Fruit fly (Drosophila melanogaster) whole organism, wandering third instar larva: ENCODE measurements around the gene TwdlX.

Experiments
- CG32264 ChIP-seq: fragments of 200-800 bp; sonication (Bioruptor generic); optimal IDR thresholded peaks from 2 replicates; lab custom pipeline; 2016; ENCODE audit warnings: missing biosample characterization, missing genetic modification characterization
- CG9705 ChIP-seq: fragments of 200-800 bp; sonication (Bioruptor generic); optimal IDR thresholded peaks from 2 replicates; lab custom pipeline; 2018; ENCODE audit warnings: missing biosample characterization, mild to moderate bottlenecking, missing genetic modification characterization
- CrebA ChIP-seq: fragments of 200-800 bp; sonication (Bioruptor generic); optimal IDR thresholded peaks from 2 replicates; lab custom pipeline; 2016; ENCODE audit warnings: missing biosample characterization, mild to moderate bottlenecking, missing genetic modification characterization, borderline replicate concordance
- Dfd ChIP-seq: fragments of >200 bp; optimal IDR thresholded peaks from 2 replicates; lab custom pipeline; 2017; ENCODE audit warnings: missing biosample characterization, missing genetic modification characterization
- Dif ChIP-seq: fragments of 200-275, 200-300 bp; sonication (Bioruptor generic); optimal IDR thresholded peaks from 2 replicates; lab custom pipeline; 2018; ENCODE audit warnings: missing biosample characterization, missing genetic modification characterization; ENCODE audit not compliant: partially characterized antibody
- GATAd ChIP-seq: sonication (Bioruptor generic); optimal IDR thresholded peaks from 2 replicates; lab custom pipeline; 2016; ENCODE audit warnings: missing biosample characterization, missing genetic modification characterization
- HLH106 ChIP-seq: fragments of 200-800 bp; optimal IDR thresholded peaks from 3 replicates; lab custom pipeline; 2019; ENCODE audit warnings: missing biosample characterization, mild to moderate bottlenecking, missing genetic modification characterization, moderate library complexity
- Hnf4 ChIP-seq: fragments of 200-800 bp; sonication (Bioruptor generic); optimal IDR thresholded peaks from 2 replicates; lab custom pipeline; 2016; ENCODE audit warnings: missing biosample characterization, mild to moderate bottlenecking, missing genetic modification characterization
- Hr78 ChIP-seq: fragments of >200 bp; optimal IDR thresholded peaks from 2 replicates; lab custom pipeline; 2017; ENCODE audit warnings: missing biosample characterization, missing genetic modification characterization
- Hr83 ChIP-seq: fragments of 200-300 bp; sonication (Bioruptor generic); optimal IDR thresholded peaks from 2 replicates; lab custom pipeline; 2016; ENCODE audit warnings: missing biosample characterization, mild to moderate bottlenecking, missing genetic modification characterization, moderate library complexity; ENCODE audit not compliant: poor library complexity, severe bottlenecking
- Jra ChIP-seq: sonication (Bioruptor generic); optimal IDR thresholded peaks from 2 replicates; lab custom pipeline; 2016; ENCODE audit warnings: missing biosample characterization, missing genetic modification characterization
- Myc ChIP-seq: fragments of >200 bp; optimal IDR thresholded peaks from 2 replicates; lab custom pipeline; 2017
- N ChIP-seq: fragments of >200 bp; optimal IDR thresholded peaks from 2 replicates; lab custom pipeline; 2018; ENCODE audit warnings: missing biosample characterization, missing external identifiers, missing genetic modification characterization
- OdsH ChIP-seq: fragments of 200-800 bp; sonication (Bioruptor generic); optimal IDR thresholded peaks from 2 replicates; lab custom pipeline; 2016; ENCODE audit warnings: missing biosample characterization, mild to moderate bottlenecking, missing genetic modification characterization
- Sp1 ChIP-seq: fragments of 200-800 bp; sonication (Bioruptor generic); optimal IDR thresholded peaks from 3 replicates; lab custom pipeline; 2019; ENCODE audit warnings: missing biosample characterization, mild to moderate bottlenecking, missing genetic modification characterization, moderate library complexity
- Vsx2 ChIP-seq: fragments of 200-300, 225-300 bp; sonication (Bioruptor generic); optimal IDR thresholded peaks from 2 replicates; lab custom pipeline; 2018; ENCODE audit warnings: missing biosample characterization, missing genetic modification characterization; ENCODE audit not compliant: partially characterized antibody
- br ChIP-seq: fragments of 200-800 bp; sonication (Bioruptor generic); optimal IDR thresholded peaks from 2 replicates; lab custom pipeline; 2016; ENCODE audit warnings: missing biosample characterization, missing genetic modification characterization
- brk ChIP-seq: fragments of 200-800 bp; sonication (Bioruptor generic); optimal IDR thresholded peaks from 2 replicates; lab custom pipeline; 2016; ENCODE audit warnings: missing biosample characterization, mild to moderate bottlenecking, missing genetic modification characterization
- dl ChIP-seq, 2 experiments: fragments of 175-275, 200-275 bp in 1 of 2; fragments of 200-275 bp in 1 of 2; sonication (Bioruptor generic); optimal IDR thresholded peaks; lab custom pipeline; 2018; ENCODE audit warnings: mild to moderate bottlenecking in 2 of 2, missing biosample characterization in 2 of 2, missing genetic modification characterization in 2 of 2, moderate library complexity in 2 of 2; ENCODE audit not compliant: partially characterized antibody in 2 of 2, insufficient read depth in 1 of 2
- dmrt93B ChIP-seq: fragments of 200-800 bp; sonication (Bioruptor generic); optimal IDR thresholded peaks from 2 replicates; lab custom pipeline; 2018; ENCODE audit warnings: missing biosample characterization, mild to moderate bottlenecking, missing genetic modification characterization
- dsf ChIP-seq: sonication (Bioruptor generic); optimal IDR thresholded peaks from 2 replicates; lab custom pipeline; 2016; ENCODE audit warnings: missing biosample characterization, missing genetic modification characterization, borderline replicate concordance
- ey ChIP-seq: fragments of 200-800 bp; sonication (Bioruptor generic); optimal IDR thresholded peaks from 2 replicates; lab custom pipeline; 2016; ENCODE audit warnings: missing biosample characterization, missing genetic modification characterization
- foxo ChIP-seq, 2 experiments: fragments of 200-800 bp; sonication (Bioruptor generic); optimal IDR thresholded peaks; 2 replicates in 1 of 2; 3 replicates in 1 of 2; lab custom pipeline; 2016 to 2017; ENCODE audit warnings: missing biosample characterization in 2 of 2, missing genetic modification characterization in 2 of 2
- fru ChIP-seq: fragments of 200-800 bp; sonication (Bioruptor generic); optimal IDR thresholded peaks from 3 replicates; lab custom pipeline; 2016; ENCODE audit warnings: missing biosample characterization, mild to moderate bottlenecking, missing genetic modification characterization
- h ChIP-seq: fragments of 200-800 bp; sonication (Bioruptor generic); optimal IDR thresholded peaks from 3 replicates; lab custom pipeline; 2016; ENCODE audit warnings: missing biosample characterization, mild to moderate bottlenecking, missing genetic modification characterization
- jim ChIP-seq: fragments of 175-275, 200-325 bp; sonication (Bioruptor generic); optimal IDR thresholded peaks from 2 replicates; lab custom pipeline; 2016; ENCODE audit warnings: missing biosample characterization, mild to moderate bottlenecking, missing genetic modification characterization
- lola ChIP-seq: fragments of >200 bp; optimal IDR thresholded peaks from 2 replicates; lab custom pipeline; 2017; ENCODE audit warnings: missing biosample characterization, missing genetic modification characterization
- pan ChIP-seq: fragments of >200 bp; optimal IDR thresholded peaks from 2 replicates; lab custom pipeline; 2017
- psq ChIP-seq: fragments of 200-800 bp; sonication (Bioruptor generic); optimal IDR thresholded peaks from 3 replicates; lab custom pipeline; 2017; ENCODE audit warnings: missing biosample characterization, mild to moderate bottlenecking, missing genetic modification characterization, moderate library complexity
- rgr ChIP-seq: fragments of 200-800 bp; sonication (Bioruptor generic); optimal IDR thresholded peaks from 3 replicates; lab custom pipeline; 2016; ENCODE audit warnings: missing biosample characterization, mild to moderate bottlenecking, missing genetic modification characterization
- sage ChIP-seq: fragments of 200-800 bp; sonication (Bioruptor generic); optimal IDR thresholded peaks from 2 replicates; lab custom pipeline; 2016; ENCODE audit warnings: missing biosample characterization, mild to moderate bottlenecking, missing genetic modification characterization
- sv ChIP-seq: fragments of 200-800 bp; sonication (Bioruptor generic); optimal IDR thresholded peaks from 3 replicates; lab custom pipeline; 2016; ENCODE audit warnings: missing biosample characterization, missing genetic modification characterization
- tai ChIP-seq: sonication (Bioruptor generic); optimal IDR thresholded peaks from 2 replicates; lab custom pipeline; 2016; ENCODE audit warnings: missing biosample characterization, missing genetic modification characterization
- usp ChIP-seq: fragments of >200 bp; optimal IDR thresholded peaks from 2 replicates; lab custom pipeline; 2017; ENCODE audit warnings: missing biosample characterization, missing genetic modification characterization
- woc ChIP-seq: sonication (Bioruptor generic); optimal IDR thresholded peaks from 2 replicates; lab custom pipeline; 2016; ENCODE audit warnings: missing biosample characterization, mild to moderate bottlenecking, missing genetic modification characterization

Gene TwdlX

DNA sequence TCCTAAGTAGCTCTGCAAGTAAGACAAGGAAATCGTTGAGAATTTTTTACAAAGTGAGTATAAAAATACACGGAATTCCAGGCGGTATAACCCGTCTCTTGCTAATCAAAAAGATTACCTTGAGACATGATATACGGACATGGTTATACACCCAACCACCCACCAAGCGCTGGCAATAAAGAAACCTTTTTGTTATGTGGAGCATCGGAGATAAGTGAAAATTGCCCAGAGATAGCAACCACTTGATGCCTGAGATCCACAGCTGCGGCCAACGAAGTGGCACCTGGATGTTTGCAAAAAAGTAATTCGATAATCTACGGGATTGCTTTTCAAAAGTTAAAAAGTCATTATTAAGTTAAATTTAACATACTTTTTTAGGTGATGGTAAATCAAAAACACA, 15.1 kb downstream of the TwdlX start:
- TF ChIP-seq Hnf4 (GFP tag; lab: Kevin White, UChicago) (no peak), CG32264 (GFP tag; lab: Kevin White, UChicago) (no peak), HLH106 (tag; lab: Kevin White, UChicago) (no peak), fru (GFP tag; lab: Kevin White, UChicago) (no peak), GATAd (no peak), tai (GFP tag; lab: Kevin White, UChicago) (no peak), Hr78 (GFP tag; lab: Kevin White, UChicago) (no peak)

DNA sequence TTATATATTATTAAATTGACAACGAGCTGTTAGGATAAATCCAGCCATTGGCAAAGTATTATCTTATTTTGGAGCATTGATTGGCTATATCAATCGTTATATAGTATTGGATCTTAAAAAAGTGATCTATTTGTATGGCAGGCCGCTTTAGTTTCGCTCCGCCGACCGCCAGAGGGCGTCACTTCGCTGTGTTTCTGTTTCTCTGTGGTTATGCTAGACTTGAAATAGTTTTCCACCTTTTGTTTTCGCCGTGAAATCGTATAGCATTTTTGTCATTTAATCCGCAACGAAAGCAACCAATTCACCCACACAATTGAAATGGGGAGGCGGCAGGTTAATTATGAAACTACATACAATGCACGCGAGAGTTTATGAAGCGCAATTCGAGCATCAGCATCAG, 15.9 kb downstream of the TwdlX start:
- TF ChIP-seq CG9705 (GFP tag; lab: Kevin White, UChicago) (no peak), lola (GFP tag; lab: Kevin White, UChicago) (no peak), sv (no peak), Vsx2 (GFP tag; lab: Kevin White, UChicago) (no peak), tai (GFP tag; lab: Kevin White, UChicago) (no peak), OdsH (no peak), psq (GFP tag; lab: Kevin White, UChicago) (no peak), rgr (no peak), Dif (no peak), CG32264 (GFP tag; lab: Kevin White, UChicago) (no peak), dsf (GFP tag; lab: Kevin White, UChicago) (no peak), Hnf4 (GFP tag; lab: Kevin White, UChicago) (no peak), br (GFP tag; lab: Kevin White, UChicago) (no peak), Sp1 (no peak), sage (GFP tag; lab: Kevin White, UChicago) (no peak), brk (GFP tag; lab: Kevin White, UChicago) (no peak), N (no peak), HLH106 (tag; lab: Kevin White, UChicago) (no peak)

DNA sequence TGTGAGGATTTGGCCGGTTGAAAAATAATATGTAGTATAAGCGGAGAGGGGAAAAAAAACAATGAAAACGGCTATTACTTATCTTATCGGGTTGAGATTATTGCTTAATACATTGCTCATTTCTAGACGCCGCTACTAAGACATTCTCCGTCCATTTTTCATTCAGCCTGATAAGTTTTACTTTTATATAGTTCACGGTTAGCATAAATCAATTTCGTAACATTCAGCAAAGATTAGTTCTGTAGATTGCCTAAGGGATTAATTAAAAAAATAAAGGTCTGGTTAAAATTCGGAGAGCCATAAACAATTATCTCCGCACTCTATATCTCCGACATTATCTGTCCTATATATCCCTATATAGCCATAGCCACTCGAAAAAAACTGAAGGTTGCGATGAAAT, 16.6 kb downstream of the TwdlX start:
- TF ChIP-seq brk (GFP tag; lab: Kevin White, UChicago) (no peak), N (no peak), dl (GFP tag; optimal IDR thresholded peaks at IDR 0.05; lab: Kevin White, UChicago; ENCODE audit: insufficient read depth in 1 of 2, partially characterized antibody in 2 of 2) (no peak), Hr78 (GFP tag; lab: Kevin White, UChicago) (no peak), Dfd (GFP tag; lab: Kevin White, UChicago) (no peak), GATAd (no peak), rgr (no peak), Myc (no peak), fru (GFP tag; lab: Kevin White, UChicago) (no peak), sv (no peak), psq (GFP tag; lab: Kevin White, UChicago) (no peak), sage (GFP tag; lab: Kevin White, UChicago) (no peak), lola (GFP tag; lab: Kevin White, UChicago) (no peak), foxo (GFP tag; optimal IDR thresholded peaks at IDR 0.05; lab: Kevin White, UChicago) (no peak), Sp1 (no peak)

dm6 chrX:16749324-16749723, 18.4 kb downstream of the TwdlX start:
- no peak for TF ChIP-seq fru (GFP tag; lab: Kevin White, UChicago)

dm6 chrX:16750712-16751578, 20.1 kb downstream of the TwdlX start:
- TF ChIP-seq dmrt93B (GFP tag; lab: Kevin White, UChicago) (peak; percentile 76), N (no peak), usp (GFP tag; lab: Kevin White, UChicago) (no peak), Hr83 (GFP tag; lab: Kevin White, UChicago) (peak; percentile 28), woc (GFP tag; lab: Kevin White, UChicago) (peak; percentile 83), CG9705 (GFP tag; lab: Kevin White, UChicago) (peak; percentile 81), pan (lab: Kevin White, UChicago) (no peak), dl (GFP tag; optimal IDR thresholded peaks at IDR 0.05; lab: Kevin White, UChicago; ENCODE audit: insufficient read depth in 1 of 2, partially characterized antibody in 2 of 2) (peak in 1 of 2 experiments; percentile 18), br (GFP tag; lab: Kevin White, UChicago) (peak; percentile 70), GATAd (no peak), brk (GFP tag; lab: Kevin White, UChicago) (peak; percentile 55), lola (GFP tag; lab: Kevin White, UChicago) (no peak), tai (GFP tag; lab: Kevin White, UChicago) (no peak), CG32264 (GFP tag; lab: Kevin White, UChicago) (peak; percentile 11), rgr (peak; percentile 73), fru (GFP tag; lab: Kevin White, UChicago) (peak; percentile 85), Dif (peak; percentile 26), Sp1 (peak; percentile 96), jim (peak; percentile 94), CrebA (GFP tag; lab: Kevin White, UChicago) (peak; percentile 52), Myc (no peak), psq (GFP tag; lab: Kevin White, UChicago) (peak; percentile 86), sage (GFP tag; lab: Kevin White, UChicago) (peak; percentile 65), foxo (GFP tag; optimal IDR thresholded peaks at IDR 0.05; lab: Kevin White, UChicago) (peak in 1 of 2 experiments; percentile 77), Jra (peak; percentile 13), ey (peak; percentile 67), Dfd (GFP tag; lab: Kevin White, UChicago) (no peak), OdsH (peak; percentile 78), dsf (GFP tag; lab: Kevin White, UChicago) (peak; percentile 1), h (peak; percentile 85), Hr78 (GFP tag; lab: Kevin White, UChicago) (no peak)
